Fruit fly (Drosophila melanogaster) whole organism, embryonic: ENCODE data around the gene SkpC.

Source experiments
- B-H2 ChIP-seq: fragments of 200-800 bp; sonication (Bioruptor generic); optimal IDR thresholded peaks from 2 replicates; lab custom pipeline; 2018; ENCODE audit warnings: missing biosample characterization, mild to moderate bottlenecking, missing genetic modification characterization
- Bdp1 ChIP-seq: fragments of 200-800 bp; sonication (Bioruptor generic); optimal IDR thresholded peaks from 3 replicates; lab custom pipeline; 2016; ENCODE audit warnings: missing biosample characterization, missing genetic modification characterization
- CG12071 ChIP-seq: fragments of 200-800 bp; sonication (Bioruptor generic); optimal IDR thresholded peaks from 3 replicates; lab custom pipeline; 2018; ENCODE audit warnings: missing biosample characterization, mild to moderate bottlenecking, missing genetic modification characterization
- CG14014 ChIP-seq: fragments of 200-800 bp; sonication (Bioruptor generic); IDR thresholded peaks from 2 replicates; pipeline ENCODE4 v1.3.6; 2022; ENCODE audit warnings: missing biosample characterization, missing genetic modification characterization
- CG15011 ChIP-seq: fragments of 200-800 bp; sonication (Bioruptor generic); optimal IDR thresholded peaks from 3 replicates; lab custom pipeline; 2018; ENCODE audit warnings: missing biosample characterization, mild to moderate bottlenecking, missing genetic modification characterization
- CG15514 ChIP-seq: fragments of 200-800 bp; sonication (Bioruptor generic); optimal IDR thresholded peaks from 3 replicates; lab custom pipeline; 2017; ENCODE audit warnings: missing biosample characterization, missing genetic modification characterization, mild to moderate bottlenecking, moderate library complexity, missing genetic modification reagents
- CG1647 ChIP-seq: fragments of 200-800 bp; sonication (Bioruptor generic); optimal IDR thresholded peaks from 3 replicates; lab custom pipeline; 2016; ENCODE audit warnings: missing biosample characterization, missing genetic modification characterization
- CG17568 ChIP-seq: fragments of 200-800 bp; sonication (Bioruptor generic); optimal IDR thresholded peaks from 2 replicates; lab custom pipeline; 2018; ENCODE audit warnings: missing biosample characterization, mild to moderate bottlenecking, missing genetic modification characterization, moderate library complexity
- CG2889 ChIP-seq: fragments of 200-800 bp; sonication (Bioruptor generic); IDR thresholded peaks from 3 replicates; pipeline ENCODE4 v1.3.6; 2022; ENCODE audit warnings: missing biosample characterization, missing genetic modification characterization
- CG30431 ChIP-seq: fragments of 200-800 bp; sonication (Bioruptor generic); optimal IDR thresholded peaks from 2 replicates; lab custom pipeline; 2017; ENCODE audit warnings: missing biosample characterization, missing genetic modification characterization
- CG4404 ChIP-seq: fragments of 200-800 bp; sonication (Bioruptor generic); IDR thresholded peaks from 2 replicates; pipeline ENCODE4 v1.3.6; 2022; ENCODE audit warnings: missing biosample characterization, missing genetic modification characterization
- CG6654 ChIP-seq: fragments of 200-800 bp; sonication (Bioruptor generic); optimal IDR thresholded peaks from 2 replicates; lab custom pipeline; 2017; ENCODE audit warnings: missing biosample characterization, mild to moderate bottlenecking, missing genetic modification characterization
- CG6791 ChIP-seq: fragments of 200-800 bp; sonication (Bioruptor generic); IDR thresholded peaks from 3 replicates; pipeline ENCODE4 v1.3.6; 2022; ENCODE audit warnings: missing biosample characterization, missing genetic modification characterization; ENCODE audit not compliant: partially characterized antibody
- CG7745 ChIP-seq: fragments of 200-800 bp; sonication (Bioruptor generic); optimal IDR thresholded peaks from 2 replicates; lab custom pipeline; 2018; ENCODE audit warnings: missing biosample characterization, mild to moderate bottlenecking, missing genetic modification characterization, moderate library complexity
- CG7928 ChIP-seq: fragments of 200-800 bp; sonication (Bioruptor generic); optimal IDR thresholded peaks from 2 replicates; lab custom pipeline; 2017; ENCODE audit warnings: missing biosample characterization, mild to moderate bottlenecking, missing genetic modification characterization
- CG8924 ChIP-seq: fragments of 200-800 bp; optimal IDR thresholded peaks from 3 replicates; lab custom pipeline; 2019; ENCODE audit warnings: missing biosample characterization, mild to moderate bottlenecking, missing genetic modification characterization, moderate library complexity
- CG9215 ChIP-seq: fragments of 200-800 bp; sonication (Bioruptor generic); IDR thresholded peaks from 2 replicates; pipeline ENCODE4 v1.3.6; 2022; ENCODE audit warnings: missing biosample characterization, missing genetic modification characterization
- CG9437 ChIP-seq: fragments of 200-800 bp; sonication (Bioruptor generic); optimal IDR thresholded peaks from 2 replicates; lab custom pipeline; 2018; ENCODE audit warnings: missing biosample characterization, mild to moderate bottlenecking, missing genetic modification characterization
- CG9797 ChIP-seq: fragments of 200-800 bp; sonication (Bioruptor generic); optimal IDR thresholded peaks from 3 replicates; lab custom pipeline; 2018; ENCODE audit warnings: missing biosample characterization, mild to moderate bottlenecking, missing genetic modification characterization
- CTCF ChIP-seq: fragments of 200-800 bp; sonication (Bioruptor generic); optimal IDR thresholded peaks from 2 replicates; lab custom pipeline; 2017; ENCODE audit warnings: missing biosample characterization, mild to moderate bottlenecking, missing genetic modification characterization, moderate library complexity
- D19B ChIP-seq: fragments of 200-800 bp; sonication (Bioruptor generic); optimal IDR thresholded peaks from 2 replicates; lab custom pipeline; 2017; ENCODE audit warnings: missing biosample characterization, mild to moderate bottlenecking, missing genetic modification characterization
- Elba2 ChIP-seq: fragments of 200-800 bp; sonication (Bioruptor generic); optimal IDR thresholded peaks from 3 replicates; lab custom pipeline; 2016; ENCODE audit warnings: missing biosample characterization, missing genetic modification characterization
- Hr39 ChIP-seq: fragments of >200 bp; optimal IDR thresholded peaks from 2 replicates; lab custom pipeline; 2017
- Mes4 ChIP-seq: fragments of 200-800 bp; sonication (Bioruptor generic); optimal IDR thresholded peaks from 2 replicates; lab custom pipeline; 2016; ENCODE audit warnings: missing biosample characterization, missing genetic modification characterization
- Nf-YA ChIP-seq: fragments of 200-800 bp; sonication (Bioruptor generic); IDR thresholded peaks from 2 replicates; pipeline ENCODE4 v1.3.6; 2022; ENCODE audit warnings: missing biosample characterization, missing genetic modification characterization
- Rfx ChIP-seq: fragments of 200-800 bp; sonication (Bioruptor generic); IDR thresholded peaks from 2 replicates; pipeline ENCODE4 v1.3.6; 2022; ENCODE audit warnings: missing biosample characterization, missing genetic modification characterization
- Sox100B ChIP-seq: fragments of 200-800 bp; sonication (Bioruptor generic); optimal IDR thresholded peaks from 3 replicates; lab custom pipeline; 2018; ENCODE audit warnings: missing biosample characterization, mild to moderate bottlenecking, missing genetic modification characterization
- ab ChIP-seq: fragments of 200-800 bp; sonication (Bioruptor generic); optimal IDR thresholded peaks from 2 replicates; lab custom pipeline; 2016; ENCODE audit warnings: missing biosample characterization, missing genetic modification characterization
- abd-A ChIP-seq: fragments of 200-800 bp; sonication (Bioruptor generic); optimal IDR thresholded peaks from 3 replicates; lab custom pipeline; 2019; ENCODE audit warnings: missing biosample characterization, mild to moderate bottlenecking, missing genetic modification characterization, moderate library complexity
- ac ChIP-seq: fragments of 200-800 bp; sonication (Bioruptor generic); optimal IDR thresholded peaks from 3 replicates; lab custom pipeline; 2017; ENCODE audit warnings: missing biosample characterization, mild to moderate bottlenecking, missing genetic modification characterization
- al ChIP-seq: fragments of 200-800 bp; sonication (Bioruptor generic); IDR thresholded peaks from 2 replicates; pipeline ENCODE4 v1.3.6; 2022; ENCODE audit warnings: missing biosample characterization, missing genetic modification characterization
- chn ChIP-seq: fragments of 200-800 bp; sonication (Bioruptor generic); optimal IDR thresholded peaks from 2 replicates; lab custom pipeline; 2016; ENCODE audit warnings: missing biosample characterization, missing genetic modification characterization
- cwo ChIP-seq: fragments of 200-800 bp; sonication (Bioruptor generic); optimal IDR thresholded peaks from 3 replicates; lab custom pipeline; 2017; ENCODE audit warnings: missing biosample characterization, missing genetic modification characterization, mild to moderate bottlenecking, moderate library complexity, missing genetic modification reagents
- danr ChIP-seq: fragments of 200-800 bp; sonication (Bioruptor generic); IDR thresholded peaks from 2 replicates; pipeline ENCODE4 v1.3.6; 2022; ENCODE audit warnings: missing biosample characterization, missing genetic modification characterization
- dm ChIP-seq: fragments of 200-800 bp; sonication (Bioruptor generic); optimal IDR thresholded peaks from 3 replicates; lab custom pipeline; 2016; ENCODE audit warnings: missing biosample characterization, missing genetic modification characterization
- ewg ChIP-seq: fragments of 200-800 bp; sonication (Bioruptor generic); optimal IDR thresholded peaks from 3 replicates; lab custom pipeline; 2017; ENCODE audit warnings: mild to moderate bottlenecking, missing biosample characterization, missing genetic modification reagents, missing genetic modification characterization
- fd96Cb ChIP-seq: fragments of 200-800 bp; sonication (Bioruptor generic); optimal IDR thresholded peaks from 2 replicates; lab custom pipeline; 2018; ENCODE audit warnings: missing biosample characterization, mild to moderate bottlenecking, missing genetic modification characterization, moderate library complexity
- gsb-n ChIP-seq: fragments of 200-800 bp; sonication (Bioruptor generic); optimal IDR thresholded peaks from 3 replicates; lab custom pipeline; 2018; ENCODE audit warnings: missing biosample characterization, mild to moderate bottlenecking, missing genetic modification characterization
- hbn ChIP-seq: fragments of 200-800 bp; sonication (Bioruptor generic); IDR thresholded peaks from 2 replicates; pipeline ENCODE4 v1.3.6; 2022; ENCODE audit warnings: missing biosample characterization, missing genetic modification characterization; ENCODE audit not compliant: partially characterized antibody
- kni ChIP-seq: fragments of 200-800 bp; sonication (Bioruptor generic); optimal IDR thresholded peaks from 3 replicates; lab custom pipeline; 2017; ENCODE audit warnings: mild to moderate bottlenecking, missing biosample characterization, missing genetic modification reagents, missing genetic modification characterization
- p53 ChIP-seq: fragments of 200-800 bp; sonication (Bioruptor generic); optimal IDR thresholded peaks from 2 replicates; lab custom pipeline; 2016; ENCODE audit warnings: missing biosample characterization, missing genetic modification characterization
- pb ChIP-seq: fragments of 200-800 bp; sonication (Bioruptor generic); optimal IDR thresholded peaks from 3 replicates; lab custom pipeline; 2016; ENCODE audit warnings: missing biosample characterization, missing genetic modification characterization
- peb ChIP-seq: fragments of 200-800 bp; sonication (Bioruptor generic); IDR thresholded peaks from 2 replicates; pipeline ENCODE4 v1.3.6; 2022; ENCODE audit warnings: missing biosample characterization, missing genetic modification characterization
- sim ChIP-seq: fragments of 200-800 bp; sonication (Bioruptor generic); IDR thresholded peaks from 2 replicates; pipeline ENCODE4 v1.3.6; 2022; ENCODE audit warnings: missing biosample characterization, missing genetic modification characterization
- slp2 ChIP-seq: fragments of 200-800 bp; sonication (Bioruptor generic); optimal IDR thresholded peaks from 2 replicates; lab custom pipeline; 2016; ENCODE audit warnings: missing biosample characterization, missing genetic modification characterization
- sr ChIP-seq: fragments of 200-800 bp; sonication (Bioruptor generic); IDR thresholded peaks from 3 replicates; pipeline ENCODE4 v1.3.6; 2022; ENCODE audit warnings: missing biosample characterization, missing genetic modification characterization
- sug ChIP-seq: fragments of 200-800 bp; optimal IDR thresholded peaks from 2 replicates; lab custom pipeline; 2019; ENCODE audit warnings: missing biosample characterization, mild to moderate bottlenecking, missing genetic modification characterization, moderate library complexity
- trh ChIP-seq: fragments of 200-800 bp; sonication (Bioruptor generic); optimal IDR thresholded peaks from 2 replicates; lab custom pipeline; 2016; ENCODE audit warnings: missing biosample characterization, missing genetic modification characterization
- unc-4 ChIP-seq: fragments of 200-800 bp; sonication (Bioruptor generic); IDR thresholded peaks from 2 replicates; pipeline ENCODE4 v1.3.6; 2022; ENCODE audit warnings: missing biosample characterization, missing genetic modification characterization; ENCODE audit not compliant: partially characterized antibody
- vvl ChIP-seq: fragments of 200-800 bp; sonication (Bioruptor generic); IDR thresholded peaks from 2 replicates; pipeline ENCODE4 v1.3.6; 2022; ENCODE audit warnings: missing biosample characterization, missing genetic modification characterization
- zen ChIP-seq: fragments of 200-800 bp; sonication (Bioruptor generic); optimal IDR thresholded peaks from 3 replicates; lab custom pipeline; 2018; ENCODE audit warnings: missing biosample characterization, mild to moderate bottlenecking, missing genetic modification characterization, moderate library complexity

Gene SkpC

dm6 chrX:19846701-19847383 is 31.0 kb downstream of the SkpC start (continued):
- peak; percentile 81 for TF ChIP-seq kni (GFP tag; lab: Kevin White, UChicago)
- peak; percentile 93 for TF ChIP-seq Mes4 (GFP tag; lab: Kevin White, UChicago)
- TF ChIP-seq peb: peak; percentile 93
- TF ChIP-seq CG6791 (GFP tag; lab: Robert Waterston, UW): no peak
- TF ChIP-seq CTCF (GFP tag; lab: Kevin White, UChicago): peak; percentile 59
- TF ChIP-seq Nf-YA (GFP tag; lab: Robert Waterston, UW): peak; percentile 88
- TF ChIP-seq ewg (GFP tag; lab: Kevin White, UChicago): peak; percentile 88
- peak; percentile 88 for TF ChIP-seq Sox100B (GFP tag; lab: Kevin White, UChicago)
- TF ChIP-seq CG9215 (GFP tag; lab: Robert Waterston, UW): peak; percentile 85
- peak; percentile 93 for TF ChIP-seq CG30431 (GFP tag; lab: Kevin White, UChicago)
- peak; percentile 85 for TF ChIP-seq al (GFP tag; lab: Robert Waterston, UW)
- TF ChIP-seq CG7928: peak; percentile 47
- peak; percentile 83 for TF ChIP-seq ac
- peak; percentile 85 for TF ChIP-seq sr (GFP tag; lab: Robert Waterston, UW)
- TF ChIP-seq Elba2 (GFP tag; lab: Kevin White, UChicago): peak; percentile 48
- TF ChIP-seq CG4404 (GFP tag; lab: Robert Waterston, UW): peak; percentile 92
- TF ChIP-seq zen (tag; lab: Kevin White, UChicago): peak; percentile 92
- TF ChIP-seq CG9797 (GFP tag; lab: Kevin White, UChicago): peak; percentile 34
- peak; percentile 85 for TF ChIP-seq cwo (GFP tag; lab: Kevin White, UChicago)
- TF ChIP-seq B-H2 (GFP tag; lab: Kevin White, UChicago): peak; percentile 63
- TF ChIP-seq slp2 (GFP tag; lab: Kevin White, UChicago): peak; percentile 94
- TF ChIP-seq fd96Cb (tag; lab: Kevin White, UChicago): peak; percentile 96
- TF ChIP-seq CG14014 (GFP tag; lab: Robert Waterston, UW): peak; percentile 94
- TF ChIP-seq Rfx (GFP tag; lab: Robert Waterston, UW): peak; percentile 96
- TF ChIP-seq CG15514 (GFP tag; lab: Kevin White, UChicago): peak; percentile 78
- peak; percentile 88 for TF ChIP-seq gsb-n (tag; lab: Kevin White, UChicago)
- TF ChIP-seq CG1647 (GFP tag; lab: Kevin White, UChicago): peak; percentile 92
- no peak for TF ChIP-seq CG7745 (tag; lab: Kevin White, UChicago)
- peak; percentile 89 for TF ChIP-seq CG2889
- TF ChIP-seq chn (GFP tag; lab: Kevin White, UChicago): peak; percentile 94
- peak; percentile 80 for TF ChIP-seq sim (GFP tag; lab: Robert Waterston, UW)
- TF ChIP-seq Bdp1 (GFP tag; lab: Kevin White, UChicago): peak; percentile 85
- TF ChIP-seq hbn (GFP tag; lab: Robert Waterston, UW): no peak
- TF ChIP-seq D19B (GFP tag; lab: Kevin White, UChicago): peak; percentile 59
- no peak for TF ChIP-seq unc-4 (GFP tag; lab: Robert Waterston, UW)
- peak; percentile 87 for TF ChIP-seq trh (GFP tag; lab: Kevin White, UChicago)
- peak; percentile 95 for TF ChIP-seq pb (GFP tag; lab: Kevin White, UChicago)
- peak; percentile 87 for TF ChIP-seq dm
- peak; percentile 89 for TF ChIP-seq danr (GFP tag; lab: Robert Waterston, UW)
- peak; percentile 84 for TF ChIP-seq CG15011
- TF ChIP-seq CG8924 (tag; lab: Kevin White, UChicago): peak; percentile 94
- TF ChIP-seq CG9437 (GFP tag; lab: Kevin White, UChicago): peak; percentile 86
- TF ChIP-seq CG12071 (GFP tag; lab: Kevin White, UChicago): peak; percentile 91
- TF ChIP-seq abd-A: peak; percentile 87
- TF ChIP-seq ab (GFP tag; lab: Kevin White, UChicago): peak; percentile 84
- TF ChIP-seq vvl (GFP tag; lab: Robert Waterston, UW): peak; percentile 96
- peak; percentile 89 for TF ChIP-seq p53 (GFP tag; lab: Kevin White, UChicago)
- TF ChIP-seq Hr39 (lab: Kevin White, UChicago): no peak
- TF ChIP-seq CG6654 (GFP tag; lab: Kevin White, UChicago): peak; percentile 75
- peak; percentile 85 for TF ChIP-seq CG17568 (GFP tag; lab: Kevin White, UChicago)
- TF ChIP-seq sug: peak; percentile 83
